Fruit fly (Drosophila melanogaster) whole organism, embryonic: ENCODE measurements around the gene CG33640.

Source experiments
- Atf6 ChIP-seq: fragments of 200-800 bp; sonication (Bioruptor generic); IDR thresholded peaks from 2 replicates; pipeline ENCODE4 v1.3.6; 2022; ENCODE audit warnings: missing biosample characterization, missing genetic modification characterization
- Awh ChIP-seq: fragments of 200-800 bp; sonication (Bioruptor generic); IDR thresholded peaks from 2 replicates; pipeline ENCODE4, ENCODE4 v1.3.6; 2022; ENCODE audit warnings: missing biosample characterization, missing genetic modification characterization
- CG10267 ChIP-seq: fragments of 200-800 bp; sonication (Bioruptor generic); optimal IDR thresholded peaks from 2 replicates; lab custom pipeline; 2018; ENCODE audit warnings: missing biosample characterization, mild to moderate bottlenecking, missing genetic modification characterization, moderate library complexity
- CG10321 ChIP-seq: fragments of 200-800 bp; sonication (Bioruptor generic); IDR thresholded peaks from 2 replicates; pipeline ENCODE4 v1.3.6; 2022; ENCODE audit warnings: missing biosample characterization, missing genetic modification characterization
- CG11695 ChIP-seq: fragments of 200-800 bp; sonication (Bioruptor generic); IDR thresholded peaks from 3 replicates; pipeline ENCODE4 v1.3.6; 2022; ENCODE audit warnings: missing biosample characterization, missing genetic modification characterization
- CG14014 ChIP-seq: fragments of 200-800 bp; sonication (Bioruptor generic); IDR thresholded peaks from 2 replicates; pipeline ENCODE4 v1.3.6; 2022; ENCODE audit warnings: missing biosample characterization, missing genetic modification characterization
- CG14710 ChIP-seq: fragments of 200-800 bp; sonication (Bioruptor generic); optimal IDR thresholded peaks from 3 replicates; lab custom pipeline; 2019; ENCODE audit warnings: missing biosample characterization, mild to moderate bottlenecking, missing genetic modification characterization, moderate library complexity
- CG1603 ChIP-seq: fragments of 200-800 bp; sonication (Bioruptor generic); optimal IDR thresholded peaks from 2 replicates; lab custom pipeline; 2019; ENCODE audit warnings: missing biosample characterization, mild to moderate bottlenecking, missing genetic modification characterization, moderate library complexity
- CG1647 ChIP-seq: fragments of 200-800 bp; sonication (Bioruptor generic); optimal IDR thresholded peaks from 3 replicates; lab custom pipeline; 2016; ENCODE audit warnings: missing biosample characterization, missing genetic modification characterization
- CG17829 ChIP-seq: fragments of 200-800 bp; optimal IDR thresholded peaks from 2 replicates; lab custom pipeline; 2019; ENCODE audit warnings: missing biosample characterization, mild to moderate bottlenecking, missing genetic modification characterization, moderate library complexity
- CG2129 ChIP-seq: fragments of 200-800 bp; sonication (Bioruptor generic); IDR thresholded peaks from 2 replicates; pipeline ENCODE4 v1.3.6; 2022; ENCODE audit warnings: missing biosample characterization, missing genetic modification characterization; ENCODE audit not compliant: partially characterized antibody
- CG2712 ChIP-seq: fragments of 200-800 bp; optimal IDR thresholded peaks from 3 replicates; lab custom pipeline; 2019; ENCODE audit warnings: missing biosample characterization, mild to moderate bottlenecking, missing genetic modification characterization, moderate library complexity
- CG30020 ChIP-seq: fragments of 200-800 bp; optimal IDR thresholded peaks from 2 replicates; lab custom pipeline; 2019; ENCODE audit warnings: missing biosample characterization, mild to moderate bottlenecking, missing genetic modification characterization, moderate library complexity
- CG32532 ChIP-seq: fragments of 200-800 bp; sonication (Bioruptor generic); IDR thresholded peaks from 2 replicates; pipeline ENCODE4 v1.3.6; 2022; ENCODE audit warnings: missing biosample characterization, missing genetic modification characterization
- CG33213 ChIP-seq: fragments of 200-800 bp; sonication (Bioruptor generic); optimal IDR thresholded peaks from 3 replicates; lab custom pipeline; 2016; ENCODE audit warnings: missing biosample characterization, missing genetic modification characterization
- CG4424 ChIP-seq: fragments of 200-800 bp; sonication (Bioruptor generic); optimal IDR thresholded peaks from 3 replicates; lab custom pipeline; 2016; ENCODE audit warnings: missing biosample characterization, missing genetic modification characterization
- CG7963 ChIP-seq: fragments of 200-800 bp; sonication (Bioruptor generic); IDR thresholded peaks from 3 replicates; pipeline ENCODE4 v1.3.6; 2022; ENCODE audit warnings: missing biosample characterization, missing genetic modification characterization; ENCODE audit not compliant: partially characterized antibody
- CG7987 ChIP-seq: fragments of 200-800 bp; sonication (Bioruptor generic); optimal IDR thresholded peaks from 2 replicates; lab custom pipeline; 2018; ENCODE audit warnings: missing biosample characterization, mild to moderate bottlenecking, missing genetic modification characterization, moderate library complexity
- CG8359 ChIP-seq: fragments of 200-800 bp; sonication (Bioruptor generic); optimal IDR thresholded peaks from 2 replicates; lab custom pipeline; 2017; ENCODE audit warnings: missing biosample characterization, mild to moderate bottlenecking, missing genetic modification characterization, borderline replicate concordance
- CG8478 ChIP-seq: fragments of >200 bp; optimal IDR thresholded peaks from 2 replicates; lab custom pipeline; 2018
- CHES-1-like ChIP-seq: fragments of 200-800 bp; sonication (Bioruptor generic); optimal IDR thresholded peaks from 2 replicates; lab custom pipeline; 2016; ENCODE audit warnings: missing biosample characterization, missing genetic modification characterization
- CTCF ChIP-seq: fragments of 200-800 bp; sonication (Bioruptor generic); optimal IDR thresholded peaks from 2 replicates; lab custom pipeline; 2017; ENCODE audit warnings: missing biosample characterization, mild to moderate bottlenecking, missing genetic modification characterization, moderate library complexity
- Chrac-16 ChIP-seq: fragments of 200-800 bp; sonication (Bioruptor generic); optimal IDR thresholded peaks from 3 replicates; lab custom pipeline; 2016; ENCODE audit warnings: missing biosample characterization, missing genetic modification characterization
- CkIIα-i1 ChIP-seq: fragments of 200-800 bp; sonication (Bioruptor generic); IDR thresholded peaks from 2 replicates; pipeline ENCODE4 v1.3.6; 2022; ENCODE audit warnings: missing biosample characterization, missing genetic modification characterization
- Doc3 ChIP-seq: fragments of 200-800 bp; sonication (Bioruptor generic); IDR thresholded peaks from 3 replicates; pipeline ENCODE4 v1.3.6; 2022; ENCODE audit warnings: missing biosample characterization, missing genetic modification characterization; ENCODE audit not compliant: partially characterized antibody
- Hand ChIP-seq: fragments of 200-800 bp; sonication (Bioruptor generic); optimal IDR thresholded peaks from 2 replicates; lab custom pipeline; 2017; ENCODE audit warnings: mild to moderate bottlenecking, missing biosample characterization, missing genetic modification reagents, missing genetic modification characterization
- Hr3 ChIP-seq: fragments of 200-800 bp; sonication (Bioruptor generic); optimal IDR thresholded peaks from 3 replicates; lab custom pipeline; 2016; ENCODE audit warnings: missing biosample characterization, missing genetic modification characterization
- Jarid2 ChIP-seq: fragments of 200-800 bp; sonication (Bioruptor generic); optimal IDR thresholded peaks from 3 replicates; lab custom pipeline; 2017; ENCODE audit warnings: mild to moderate bottlenecking, missing biosample characterization, missing genetic modification reagents, missing genetic modification characterization
- Ptx1 ChIP-seq: fragments of 200-800 bp; sonication (Bioruptor generic); IDR thresholded peaks from 2 replicates; pipeline ENCODE4 v1.3.6; 2022; ENCODE audit warnings: missing biosample characterization, missing genetic modification characterization
- Usf ChIP-seq: fragments of 200-800 bp; sonication (Bioruptor generic); optimal IDR thresholded peaks from 2 replicates; lab custom pipeline; 2017; ENCODE audit warnings: missing genotype, missing biosample characterization, missing genetic modification characterization
- Xrp1 ChIP-seq: fragments of 200-800 bp; sonication (Bioruptor generic); IDR thresholded peaks from 2 replicates; pipeline ENCODE4 v1.3.6; 2022; ENCODE audit warnings: missing biosample characterization, missing genetic modification characterization
- caup ChIP-seq: fragments of 200-800 bp; sonication (Bioruptor generic); optimal IDR thresholded peaks from 3 replicates; lab custom pipeline; 2017; ENCODE audit warnings: missing biosample characterization, mild to moderate bottlenecking, missing genetic modification characterization, moderate library complexity; ENCODE audit not compliant: severe bottlenecking
- gcm2 ChIP-seq: fragments of 200-800 bp; sonication (Bioruptor generic); optimal IDR thresholded peaks from 2 replicates; lab custom pipeline; 2016; ENCODE audit warnings: missing biosample characterization, missing genetic modification characterization
- grn ChIP-seq: fragments of 200-800 bp; sonication (Bioruptor generic); optimal IDR thresholded peaks from 3 replicates; lab custom pipeline; 2017; ENCODE audit warnings: missing biosample characterization, missing genetic modification characterization
- insv ChIP-seq, 2 experiments: fragments of 200-800 bp; sonication (Bioruptor generic); optimal IDR thresholded peaks; 3 replicates each; lab custom pipeline; 2016 to 2018; ENCODE audit warnings: missing biosample characterization in 2 of 2, missing genetic modification characterization in 2 of 2
- lov ChIP-seq, 2 experiments: fragments of 200-800 bp in 1 of 2; fragments of >200 bp in 1 of 2; sonication (Bioruptor generic) in 1 of 2; IDR thresholded peaks in 1 of 2; optimal IDR thresholded peaks in 1 of 2; 2 replicates in 1 of 2; 3 replicates in 1 of 2; pipeline versions ENCODE4 v1.3.6 to Lab custom; 2017 to 2022; ENCODE audit warnings: missing biosample characterization in 1 of 2, missing genetic modification characterization in 1 of 2
- luna ChIP-seq: fragments of 200-800 bp; sonication (Bioruptor generic); optimal IDR thresholded peaks from 2 replicates; lab custom pipeline; 2016; ENCODE audit warnings: missing biosample characterization, missing genetic modification characterization
- mirr ChIP-seq: fragments of 200-800 bp; sonication (Bioruptor generic); optimal IDR thresholded peaks from 3 replicates; lab custom pipeline; 2018; ENCODE audit warnings: missing biosample characterization, mild to moderate bottlenecking, missing genetic modification characterization
- mld ChIP-seq: fragments of 200-800 bp; sonication (Bioruptor generic); IDR thresholded peaks from 3 replicates; pipeline ENCODE4 v1.3.6; 2022; ENCODE audit warnings: missing biosample characterization, missing genetic modification characterization; ENCODE audit not compliant: partially characterized antibody
- pan ChIP-seq, 4 experiments: fragments of >200 bp in 3 of 4; fragments of 200-800 bp in 1 of 4; sonication (Bioruptor generic) in 1 of 4; optimal IDR thresholded peaks in 3 of 4; IDR thresholded peaks in 1 of 4; 2 replicates each; pipeline versions ENCODE4 v1.3.6 to Lab custom; 2017 to 2022; ENCODE audit warnings: missing biosample characterization in 2 of 4, missing genetic modification characterization in 2 of 4, mixed read lengths in 1 of 4
- run ChIP-seq: fragments of 200-800 bp; sonication (Bioruptor generic); optimal IDR thresholded peaks from 3 replicates; lab custom pipeline; 2018; ENCODE audit warnings: missing biosample characterization, mild to moderate bottlenecking, missing genetic modification characterization
- so ChIP-seq: fragments of 200-800 bp; sonication (Bioruptor generic); IDR thresholded peaks from 3 replicates; pipeline ENCODE4 v1.3.6; 2022; ENCODE audit warnings: missing biosample characterization, missing genetic modification characterization
- sob ChIP-seq: fragments of 200-800 bp; sonication (Bioruptor generic); IDR thresholded peaks from 2 replicates; pipeline ENCODE4 v1.3.6; 2022; ENCODE audit warnings: missing biosample characterization, missing genetic modification characterization
- stc ChIP-seq: fragments of 200-800 bp; sonication (Bioruptor generic); IDR thresholded peaks from 2 replicates; pipeline ENCODE4 v1.3.6; 2022; ENCODE audit warnings: missing biosample characterization, missing genetic modification characterization
- tll ChIP-seq, 2 experiments: fragments of 200-800 bp in 1 of 2; fragments of >200 bp in 1 of 2; sonication (Bioruptor generic) in 1 of 2; optimal IDR thresholded peaks; 2 replicates each; lab custom pipeline; 2017 to 2019; ENCODE audit warnings: missing biosample characterization in 2 of 2, missing genetic modification characterization in 2 of 2, mild to moderate bottlenecking in 1 of 2, moderate library complexity in 1 of 2
- tna ChIP-seq: fragments of 200-800 bp; sonication (Bioruptor generic); IDR thresholded peaks from 2 replicates; pipeline ENCODE4 v1.3.6; 2022; ENCODE audit warnings: missing biosample characterization, missing genetic modification characterization; ENCODE audit not compliant: partially characterized antibody
- wdn ChIP-seq: fragments of 200-800 bp; sonication (Bioruptor generic); IDR thresholded peaks from 2 replicates; pipeline ENCODE4 v1.3.6; 2022; ENCODE audit warnings: missing biosample characterization, missing genetic modification characterization

CG33640 gene

DNA sequence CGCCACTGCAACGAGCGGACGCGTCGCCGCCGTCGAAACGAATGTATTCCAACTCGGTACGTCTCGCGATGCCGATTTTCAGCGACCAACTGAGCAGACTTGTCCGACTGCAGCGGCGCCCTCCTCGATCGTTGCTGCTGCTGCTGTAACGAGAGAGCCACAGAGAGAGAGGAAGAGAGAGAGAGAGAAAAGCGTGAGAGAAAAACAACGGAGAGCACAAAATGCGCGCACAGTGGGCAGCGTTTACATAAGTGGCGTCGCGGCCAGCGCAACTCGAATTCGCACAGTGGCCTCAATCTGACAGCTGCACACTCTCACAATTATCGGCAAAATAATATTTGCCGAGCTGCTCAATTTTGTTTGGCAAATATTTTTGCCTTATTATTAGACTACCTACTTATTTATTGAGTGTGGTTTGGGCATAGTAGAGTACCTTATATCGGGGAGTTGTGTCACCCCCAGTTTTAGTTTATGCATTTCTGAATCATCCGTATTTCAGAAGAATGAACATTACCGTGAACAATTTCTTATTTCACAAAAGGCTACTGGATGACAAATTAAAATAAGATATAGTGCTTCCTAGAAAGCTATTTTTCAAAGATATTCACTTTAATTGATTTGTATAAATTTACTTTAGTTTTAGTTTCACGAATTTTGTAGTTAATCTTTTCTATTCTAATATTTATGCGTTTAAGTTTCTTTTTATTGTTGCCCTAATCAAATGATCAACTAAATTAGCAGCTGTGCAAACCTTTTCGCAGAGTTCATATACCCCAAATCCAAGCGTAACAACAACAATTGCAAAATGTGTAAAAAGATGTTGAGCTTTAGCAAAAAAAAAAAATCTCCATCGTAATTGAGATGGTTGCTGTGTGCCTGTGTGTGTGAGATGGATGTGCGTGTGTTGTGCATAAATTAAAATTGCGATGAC is 14.0 kb upstream of the CG33640 start (continued):
- TF ChIP-seq Hand (no peak), caup (GFP tag; lab: Kevin White, UChicago) (peak; percentile 30), Ptx1 (GFP tag; lab: Robert Waterston, UW) (peak; percentile 70), CG14014 (GFP tag; lab: Robert Waterston, UW) (peak; percentile 65), Atf6 (GFP tag; lab: Robert Waterston, UW) (peak; percentile 63), wdn (GFP tag; lab: Robert Waterston, UW) (peak; percentile 59; the same call in 1 of the 2 replicates), CG2712 (tag; lab: Kevin White, UChicago) (peak; percentile 63), CG30020 (tag; lab: Kevin White, UChicago) (no peak), CG10321 (GFP tag; lab: Robert Waterston, UW) (no peak), run (tag; lab: Kevin White, UChicago) (no peak), tna (GFP tag; lab: Robert Waterston, UW) (no peak), luna (GFP tag; lab: Kevin White, UChicago) (no peak), CG1647 (GFP tag; lab: Kevin White, UChicago) (no peak), CTCF (GFP tag; lab: Kevin White, UChicago) (peak; percentile 13), pan (optimal IDR thresholded peaks at IDR 0.05; lab: Kevin White, UChicago) (no peak), pan (GFP tag; optimal IDR thresholded peaks at IDR 0.05 in 1 of 2, IDR thresholded peaks at IDR 0.05 in 1 of 2) (peak in 1 of 2 experiments; percentile 77), CG17829 (tag; lab: Kevin White, UChicago) (peak; percentile 62), CG32532 (GFP tag; lab: Robert Waterston, UW) (peak; percentile 83), grn (no peak), gcm2 (GFP tag; lab: Kevin White, UChicago) (no peak), CG1603 (tag; lab: Kevin White, UChicago) (peak; percentile 71), stc (GFP tag; lab: Robert Waterston, UW) (peak; percentile 70), tll (GFP tag; optimal IDR thresholded peaks at IDR 0.05; lab: Kevin White, UChicago) (no peak), sob (peak; percentile 81), CG14710 (tag; lab: Kevin White, UChicago) (peak; percentile 31), CG8478 (lab: Kevin White, UChicago) (no peak), mld (GFP tag; lab: Robert Waterston, UW) (no peak), Usf (GFP tag; lab: Kevin White, UChicago) (peak; percentile 16), CG7987 (GFP tag; lab: Kevin White, UChicago) (peak; percentile 39), insv (GFP tag; optimal IDR thresholded peaks at IDR 0.05; lab: Kevin White, UChicago) (no peak), CG7963 (GFP tag; lab: Robert Waterston, UW) (no peak), Xrp1 (GFP tag; lab: Robert Waterston, UW) (peak; percentile 76), CHES-1-like (peak; percentile 56), Hr3 (GFP tag; lab: Kevin White, UChicago) (peak; percentile 70), CG8359 (no peak), CG33213 (GFP tag; lab: Kevin White, UChicago) (peak; percentile 62), so (no peak; the same call in 2 of the 3 replicates), Doc3 (0 out of 3 replicates have a peak, but pooled peaks have one; percentile 19), mirr (GFP tag; lab: Kevin White, UChicago) (peak; percentile 35), Chrac-16 (peak; percentile 66), lov (optimal IDR thresholded peaks at IDR 0.05; lab: Kevin White, UChicago) (no peak), lov (GFP tag; IDR thresholded peaks at IDR 0.05; lab: Robert Waterston, UW) (peak; percentile 56; the same call in 1 of the 3 replicates), CkIIα-i1 (GFP tag; lab: Robert Waterston, UW) (no peak), CG2129 (GFP tag; lab: Robert Waterston, UW) (no peak), CG10267 (tag; lab: Kevin White, UChicago) (peak; percentile 18), Awh (0 out of 2 replicates have a peak, but pooled peaks have one; percentile 38), CG4424 (GFP tag; lab: Kevin White, UChicago) (peak; percentile 53), CG11695 (peak; percentile 39; the same call in 2 of the 3 replicates), Jarid2 (GFP tag; lab: Kevin White, UChicago) (peak; percentile 88)
